Fruit fly (Drosophila melanogaster): ENCODE measurements around the gene CG34447.

The CG34447 gene

dm6 chr2L:2375655-2376417, 44.0 kb downstream of the CG34447 start, which contains the start of gene Atxn7 (continued):
- TF ChIP-seq CG15073 (GFP tag; optimal IDR thresholded peaks at IDR 0.05): no peak
- peak; percentile 38 for TF ChIP-seq CG6813 (GFP tag; optimal IDR thresholded peaks at IDR 0.05)
- peak; percentile 81 for TF ChIP-seq Vsx1 (GFP tag; optimal IDR thresholded peaks at IDR 0.05)
- TF ChIP-seq Rx (GFP tag; IDR thresholded peaks at IDR 0.05): 0 out of 2 replicates have a peak, but pooled peaks have one; percentile 22
- TF ChIP-seq B-H2 (GFP tag; optimal IDR thresholded peaks at IDR 0.05): peak; percentile 72
- TF ChIP-seq Atf-2 (GFP tag; optimal IDR thresholded peaks at IDR 0.05): no peak
- TF ChIP-seq CG3163 (GFP tag; optimal IDR thresholded peaks at IDR 0.05): peak; percentile 32
- TF ChIP-seq CG6765 (GFP tag; optimal IDR thresholded peaks at IDR 0.05): peak; percentile 56
- peak; percentile 100 for TF ChIP-seq CG9437 (GFP tag; optimal IDR thresholded peaks at IDR 0.05)
- peak; percentile 97 for TF ChIP-seq CG34224 (GFP tag; IDR thresholded peaks at IDR 0.05; ENCODE audit: partially characterized antibody)
- TF ChIP-seq CG17385 (GFP tag; optimal IDR thresholded peaks at IDR 0.05): peak; percentile 78
- no peak for TF ChIP-seq dan (GFP tag; IDR thresholded peaks at IDR 0.05)
- TF ChIP-seq CG12299 (tag; optimal IDR thresholded peaks at IDR 0.05): peak; percentile 61
- TF ChIP-seq Dek (tag; optimal IDR thresholded peaks at IDR 0.05): peak; percentile 54
- TF ChIP-seq ac (GFP tag; optimal IDR thresholded peaks at IDR 0.05): peak; percentile 72
- TF ChIP-seq dm (GFP tag; optimal IDR thresholded peaks at IDR 0.05): peak; percentile 69
- TF ChIP-seq Eip74EF (GFP tag; optimal IDR thresholded peaks at IDR 0.05): peak in 1 of 2 experiments; percentile 45
- peak; percentile 28; the same call in 1 of the 3 replicates for TF ChIP-seq tgo (GFP tag; IDR thresholded peaks at IDR 0.05)
- TF ChIP-seq schlank (tag; optimal IDR thresholded peaks at IDR 0.05): peak; percentile 65
- peak; percentile 82 for TF ChIP-seq sna (GFP tag; IDR thresholded peaks at IDR 0.05; ENCODE audit: partially characterized antibody)
- no peak for TF ChIP-seq danr (GFP tag; IDR thresholded peaks at IDR 0.05)
- TF ChIP-seq CG4820 (GFP tag; optimal IDR thresholded peaks at IDR 0.05): peak; percentile 46
- no peak for TF ChIP-seq slou (GFP tag; optimal IDR thresholded peaks at IDR 0.05)
- TF ChIP-seq pho (GFP tag; optimal IDR thresholded peaks at IDR 0.05): peak; percentile 57
- TF ChIP-seq repo (GFP tag; optimal IDR thresholded peaks at IDR 0.05): peak; percentile 1
- peak; percentile 10 for TF ChIP-seq Hmx (GFP tag; optimal IDR thresholded peaks at IDR 0.05)
- TF ChIP-seq CG31441 (GFP tag; IDR thresholded peaks at IDR 0.05): peak; percentile 57
- TF ChIP-seq hth (optimal IDR thresholded peaks at IDR 0.05): no peak
- peak; percentile 52 for TF ChIP-seq so (GFP tag; IDR thresholded peaks at IDR 0.05)
- TF ChIP-seq wdn (GFP tag; IDR thresholded peaks at IDR 0.05): peak; percentile 44; the same call in 1 of the 2 replicates
- peak; percentile 33 for TF ChIP-seq Jarid2 (GFP tag; optimal IDR thresholded peaks at IDR 0.05)
- TF ChIP-seq Taf1 (GFP tag; IDR thresholded peaks at IDR 0.05): no peak
- TF ChIP-seq org-1 (GFP tag; optimal IDR thresholded peaks at IDR 0.05): peak; percentile 8
- peak; percentile 76 for TF ChIP-seq Asciz (GFP tag; optimal IDR thresholded peaks at IDR 0.05)
- TF ChIP-seq ro (GFP tag; IDR thresholded peaks at IDR 0.05): no peak
- TF ChIP-seq otp (GFP tag; IDR thresholded peaks at IDR 0.05): peak; percentile 75; the same call in 2 of the 3 replicates
- TF ChIP-seq H15 (GFP tag; IDR thresholded peaks at IDR 0.05): peak; percentile 11; the same call in 1 of the 3 replicates
- TF ChIP-seq CG12744 (GFP tag; optimal IDR thresholded peaks at IDR 0.05): peak; percentile 40
- peak; percentile 66 for TF ChIP-seq CG4328 (GFP tag; optimal IDR thresholded peaks at IDR 0.05)
- TF ChIP-seq hkb (optimal IDR thresholded peaks at IDR 0.05): no peak
- peak; percentile 68 for TF ChIP-seq hkb (GFP tag; IDR thresholded peaks at IDR 0.05)
- TF ChIP-seq emc (GFP tag; optimal IDR thresholded peaks at IDR 0.05): no peak
- TF ChIP-seq corto (GFP tag; optimal IDR thresholded peaks at IDR 0.05): no peak
- TF ChIP-seq Sry-δ (GFP tag; optimal IDR thresholded peaks at IDR 0.05): peak; percentile 95
- peak; percentile 91 for TF ChIP-seq vvl (GFP tag; IDR thresholded peaks at IDR 0.05)
- TF ChIP-seq onecut (GFP tag; IDR thresholded peaks at IDR 0.05): peak; percentile 68
- peak; percentile 94 for TF ChIP-seq CG34422 (GFP tag; IDR thresholded peaks at IDR 0.05)
- TF ChIP-seq zfh1 (GFP tag; IDR thresholded peaks at IDR 0.05): peak; percentile 88
- peak; percentile 49 for TF ChIP-seq CG8359 (GFP tag; optimal IDR thresholded peaks at IDR 0.05; ENCODE audit: borderline replicate concordance)
- TF ChIP-seq CG18011 (GFP tag; optimal IDR thresholded peaks at IDR 0.05): peak; percentile 67

All from whole organism, embryonic.